Worm (Caenorhabditis elegans): ENCODE results near the gene Y15E3A.5.

The Y15E3A.5 gene

ce11 chrX:15347680-15348079, 7.3 kb downstream of the Y15E3A.5 start (continued):
- no peak for TF ChIP-seq unc-3 (GFP tag; conservative IDR thresholded peaks at IDR 0.05)
- TF ChIP-seq unc-3 (tag; optimal IDR thresholded peaks at IDR 0.05), result no peak
- no peak for TF ChIP-seq fkh-10 (GFP tag; optimal IDR thresholded peaks at IDR 0.05)
- peak; percentile 96 for TF ChIP-seq unc-55 (GFP tag; optimal IDR thresholded peaks at IDR 0.05)
- TF ChIP-seq ttx-3 (tag; optimal IDR thresholded peaks at IDR 0.05), result peak; percentile 65
- no peak for TF ChIP-seq ceh-2 (tag; optimal IDR thresholded peaks at IDR 0.05)
- TF ChIP-seq odd-2 (tag; optimal IDR thresholded peaks at IDR 0.05), result no peak
- no peak for TF ChIP-seq ceh-24 (tag; optimal IDR thresholded peaks at IDR 0.05)
- no peak for TF ChIP-seq dve-1 (tag; optimal IDR thresholded peaks at IDR 0.05)
- no peak for TF ChIP-seq sdc-2 (tag; optimal IDR thresholded peaks at IDR 0.05)
- no peak for TF ChIP-seq ceh-48 (tag; optimal IDR thresholded peaks at IDR 0.05)
- TF ChIP-seq pros-1 (tag; optimal IDR thresholded peaks at IDR 0.05), result no peak
- TF ChIP-seq dmd-4 (tag; optimal IDR thresholded peaks at IDR 0.05; ENCODE audit: borderline replicate concordance), result no peak
- no peak for TF ChIP-seq ets-4 (tag; optimal IDR thresholded peaks at IDR 0.05)
- TF ChIP-seq ceh-19 (GFP tag; optimal IDR thresholded peaks at IDR 0.05), result no peak
- TF ChIP-seq K09A11.1 (tag; optimal IDR thresholded peaks at IDR 0.05; ENCODE audit: insufficient read depth), result no peak
- TF ChIP-seq ceh-45 (GFP tag; IDR thresholded peaks at IDR 0.05), result no peak
- TF ChIP-seq ceh-22 (tag; optimal IDR thresholded peaks at IDR 0.05), result no peak
- TF ChIP-seq nfya-1 (tag; optimal IDR thresholded peaks at IDR 0.05), result peak; percentile 71
- no peak for TF ChIP-seq sox-4 (tag; optimal IDR thresholded peaks at IDR 0.05)
- TF ChIP-seq ceh-34 (tag; optimal IDR thresholded peaks at IDR 0.05), result no peak
- TF ChIP-seq hlh-6 (tag; optimal IDR thresholded peaks at IDR 0.05), result no peak
- TF ChIP-seq fkh-6 (tag; optimal IDR thresholded peaks at IDR 0.05), result no peak
- peak; percentile 67 for TF ChIP-seq ceh-6 (GFP tag; optimal IDR thresholded peaks at IDR 0.05)
- TF ChIP-seq tbx-2 (tag; optimal IDR thresholded peaks at IDR 0.05), result peak; percentile 84
- TF ChIP-seq ceh-30 (tag; optimal IDR thresholded peaks at IDR 0.05), result no peak
- no peak for TF ChIP-seq lin-11 (tag; optimal IDR thresholded peaks at IDR 0.05)

ce11 chrX:15352871-15353270, 12.5 kb downstream of the Y15E3A.5 start:
- no peak for TF ChIP-seq pqm-1 (tag; optimal IDR thresholded peaks at IDR 0.05)

DNA sequence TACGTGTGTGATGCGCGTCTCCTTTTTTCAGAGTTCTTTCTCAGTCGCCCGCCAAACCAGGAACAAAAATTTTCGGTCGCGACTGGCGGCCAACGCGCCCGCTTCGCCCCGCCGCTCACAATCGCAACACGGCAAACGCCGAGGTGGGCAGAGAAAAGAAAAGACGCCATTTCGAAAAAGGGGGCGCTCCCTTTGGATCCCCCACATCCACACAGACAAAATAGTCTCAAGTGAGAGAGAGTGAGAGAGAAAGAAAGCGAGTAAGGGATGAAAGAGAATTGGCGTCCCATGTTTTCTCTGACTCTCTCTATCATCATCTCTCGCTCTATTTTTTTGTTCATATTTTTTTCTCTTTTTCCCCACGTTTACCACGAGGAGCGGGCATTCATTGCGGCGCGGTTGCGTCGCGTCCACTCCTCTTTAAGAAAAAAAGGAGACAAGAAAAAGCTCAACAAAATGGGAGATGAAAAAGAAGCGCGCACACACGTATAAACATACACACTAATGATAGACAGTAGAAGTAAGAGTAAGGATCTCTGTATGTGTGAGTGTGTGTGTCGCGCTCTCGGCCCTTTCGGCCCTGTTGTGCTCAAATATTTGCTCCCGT, 13.6 kb downstream of the Y15E3A.5 start:
- peak; percentile 44 for TF ChIP-seq fkh-6 (tag; optimal IDR thresholded peaks at IDR 0.05)
- TF ChIP-seq madf-2 (tag; optimal IDR thresholded peaks at IDR 0.05), result no peak
- TF ChIP-seq sox-4 (tag; optimal IDR thresholded peaks at IDR 0.05), result no peak
- no peak for TF ChIP-seq npax-4 (tag; optimal IDR thresholded peaks at IDR 0.05)
- peak; percentile 84 for TF ChIP-seq unc-42 (tag; optimal IDR thresholded peaks at IDR 0.05)
- TF ChIP-seq ceh-45 (GFP tag; IDR thresholded peaks at IDR 0.05), result no peak
- TF ChIP-seq sox-2 (GFP tag; IDR thresholded peaks at IDR 0.05), result no peak
- peak; percentile 4 for TF ChIP-seq dve-1 (tag; optimal IDR thresholded peaks at IDR 0.05)
- peak; percentile 37 for TF ChIP-seq hlh-30 (tag; optimal IDR thresholded peaks at IDR 0.05; ENCODE audit: insufficient read depth)
- no peak for TF ChIP-seq odd-2 (tag; optimal IDR thresholded peaks at IDR 0.05)
- TF ChIP-seq ztf-16 (tag; optimal IDR thresholded peaks at IDR 0.05), result peak; percentile 13
- peak; percentile 57 for TF ChIP-seq rnt-1 (tag; optimal IDR thresholded peaks at IDR 0.05)
- TF ChIP-seq tbx-2 (tag; optimal IDR thresholded peaks at IDR 0.05), result peak; percentile 74
- peak; percentile 92 for TF ChIP-seq ceh-18 (tag; optimal IDR thresholded peaks at IDR 0.05)
- TF ChIP-seq hlh-15 (tag; optimal IDR thresholded peaks at IDR 0.05), result no peak
- no peak for TF ChIP-seq syd-9 (tag; optimal IDR thresholded peaks at IDR 0.05)
- no peak for TF ChIP-seq unc-3 (GFP tag; conservative IDR thresholded peaks at IDR 0.05)
- TF ChIP-seq unc-3 (tag; optimal IDR thresholded peaks at IDR 0.05), result no peak
- no peak for TF ChIP-seq ceh-22 (tag; optimal IDR thresholded peaks at IDR 0.05)
- peak; percentile 10 for TF ChIP-seq pat-9 (tag; optimal IDR thresholded peaks at IDR 0.05)
- no peak for TF ChIP-seq ceh-6 (GFP tag; optimal IDR thresholded peaks at IDR 0.05)
- peak; percentile 53 for TF ChIP-seq ref-2 (tag; optimal IDR thresholded peaks at IDR 0.05)
- no peak for TF ChIP-seq nhr-11 (tag; optimal IDR thresholded peaks at IDR 0.05)
- TF ChIP-seq pros-1 (tag; optimal IDR thresholded peaks at IDR 0.05), result peak; percentile 81
- no peak for TF ChIP-seq ceh-9 (tag; optimal IDR thresholded peaks at IDR 0.05)
- peak; percentile 18 for TF ChIP-seq che-1 (tag; optimal IDR thresholded peaks at IDR 0.05)
- no peak for TF ChIP-seq ceh-48 (tag; optimal IDR thresholded peaks at IDR 0.05)
- no peak for TF ChIP-seq pha-2 (tag; optimal IDR thresholded peaks at IDR 0.05)
- TF ChIP-seq Y22D7AL.16 (tag; optimal IDR thresholded peaks at IDR 0.05), result no peak
- no peak for TF ChIP-seq hlh-6 (tag; optimal IDR thresholded peaks at IDR 0.05)
- TF ChIP-seq pqm-1 (tag; optimal IDR thresholded peaks at IDR 0.05), result no peak
- TF ChIP-seq dmd-4 (tag; optimal IDR thresholded peaks at IDR 0.05; ENCODE audit: borderline replicate concordance), result peak; percentile 56
- TF ChIP-seq ets-4 (tag; optimal IDR thresholded peaks at IDR 0.05), result peak; percentile 17
- peak; percentile 39 for TF ChIP-seq ceh-34 (tag; optimal IDR thresholded peaks at IDR 0.05)
- TF ChIP-seq F13H6.1 (tag; optimal IDR thresholded peaks at IDR 0.05), result peak; percentile 51
